Fruit fly (Drosophila melanogaster): ENCODE data around the gene Cdc16.

DNA sequence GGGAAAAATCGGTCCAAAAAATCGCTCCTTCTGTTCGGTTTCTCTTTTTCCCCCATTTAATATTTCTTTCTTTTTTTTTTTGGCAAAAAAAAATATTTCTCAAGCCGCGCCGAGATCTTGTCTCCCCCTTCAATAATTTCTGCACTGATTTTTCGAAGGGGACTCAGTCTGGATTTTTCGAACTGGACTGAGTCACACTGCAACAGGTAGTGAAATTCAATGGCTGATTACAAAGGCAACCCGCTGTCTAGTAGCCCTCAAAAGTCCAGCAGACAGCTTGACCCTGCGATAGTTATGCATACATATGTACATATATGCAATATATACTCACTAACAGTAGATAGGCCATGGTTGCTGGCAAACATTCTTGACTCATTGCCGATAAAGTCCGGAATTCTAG, 39.2 kb downstream of the Cdc16 start:
- TF ChIP-seq h (GFP tag; optimal IDR thresholded peaks at IDR 0.05) (no peak), dsf (GFP tag; optimal IDR thresholded peaks at IDR 0.05; ENCODE audit: borderline replicate concordance) (no peak), rgr (GFP tag; optimal IDR thresholded peaks at IDR 0.05) (no peak), Myc (optimal IDR thresholded peaks at IDR 0.05) (no peak), fru (GFP tag; optimal IDR thresholded peaks at IDR 0.05) (no peak), Dfd (GFP tag; optimal IDR thresholded peaks at IDR 0.05) (no peak), usp (GFP tag; optimal IDR thresholded peaks at IDR 0.05) (no peak), Mio (GFP tag; optimal IDR thresholded peaks at IDR 0.05) (no peak), Sp1 (GFP tag; optimal IDR thresholded peaks at IDR 0.05) (no peak), pan (optimal IDR thresholded peaks at IDR 0.05) (no peak), dl (GFP tag; optimal IDR thresholded peaks at IDR 0.05; ENCODE audit: insufficient read depth in 1 of 2, partially characterized antibody in 2 of 2) (no peak), Hnf4 (GFP tag; optimal IDR thresholded peaks at IDR 0.05) (no peak), HLH106 (tag; optimal IDR thresholded peaks at IDR 0.05) (no peak), OdsH (GFP tag; optimal IDR thresholded peaks at IDR 0.05) (no peak)
